Worm (Caenorhabditis elegans): ENCODE measurements around the gene otpl-6.

The otpl-6 gene

ce11 chrV:8525774-8526173 lies at the start of gene otpl-6:
TSS of gene otpl-6 (plus strand) at chrV:8526074.
- TF ChIP-seq hsf-1 (GFP tag; IDR thresholded peaks at IDR 0.05) (no peak), Y79H2A.3 (GFP tag; conservative IDR thresholded peaks at IDR 0.05) (no peak), nhr-120 (GFP tag; IDR thresholded peaks at IDR 0.05) (no peak), ets-4 (GFP tag; optimal IDR thresholded peaks at IDR 0.05) (no peak), chd-7 (tag; optimal IDR thresholded peaks at IDR 0.05) (no peak), attf-5 (GFP tag; optimal IDR thresholded peaks at IDR 0.05) (no peak), lin-26 (GFP tag; IDR thresholded peaks at IDR 0.05) (no peak), sea-2 (GFP tag; IDR thresholded peaks at IDR 0.05) (no peak), B0035.1 (tag; optimal IDR thresholded peaks at IDR 0.05) (no peak), mel-28 (tag; optimal IDR thresholded peaks at IDR 0.05; ENCODE audit: borderline replicate concordance) (no peak), lsl-1 (GFP tag; optimal IDR thresholded peaks at IDR 0.05) (no peak), F52B5.7 (tag; optimal IDR thresholded peaks at IDR 0.05) (no peak), let-607 (tag; optimal IDR thresholded peaks at IDR 0.05) (no peak), F57A8.1 (GFP tag; optimal IDR thresholded peaks at IDR 0.05) (no peak), mes-4 (tag; optimal IDR thresholded peaks at IDR 0.05) (no peak)

DNA sequence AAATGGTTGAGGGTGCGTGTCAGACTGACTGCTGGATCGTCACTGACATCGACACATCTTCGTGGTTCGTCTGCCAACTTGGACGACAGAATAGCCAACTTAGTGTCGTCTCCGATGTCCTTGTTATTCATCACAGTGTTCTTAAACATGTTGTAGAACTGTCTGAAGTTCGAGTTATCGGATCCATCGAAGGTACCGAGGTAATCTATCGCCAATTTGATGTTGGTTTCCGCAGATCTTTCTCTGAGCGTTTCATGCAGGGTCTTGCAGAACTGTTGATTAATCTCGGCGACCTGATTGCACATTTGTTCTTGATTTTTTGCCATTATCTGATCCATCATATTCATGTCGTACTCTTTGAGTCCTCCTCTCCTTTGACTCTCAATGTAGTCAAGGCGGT lies 44.6 kb upstream of the otpl-6 start:
- TF ChIP-seq T07F8.4 (tag; optimal IDR thresholded peaks at IDR 0.05) (no peak), snpc-1.3 (tag; optimal IDR thresholded peaks at IDR 0.05; ENCODE audit: insufficient read depth) (no peak), sdz-38 (tag; optimal IDR thresholded peaks at IDR 0.05) (no peak), hlh-12 (tag; optimal IDR thresholded peaks at IDR 0.05) (no peak), atf-7 (tag; optimal IDR thresholded peaks at IDR 0.05) (no peak), nfya-1 (tag; optimal IDR thresholded peaks at IDR 0.05; ENCODE audit: borderline replicate concordance, insufficient read depth) (no peak), snpc-3.4 (tag; optimal IDR thresholded peaks at IDR 0.05) (no peak), nhr-80 (tag; optimal IDR thresholded peaks at IDR 0.05) (no peak), ceh-27 (GFP tag; optimal IDR thresholded peaks at IDR 0.05) (no peak)

- no peak for TF ChIP-seq hmg-20 (GFP tag; IDR thresholded peaks at IDR 0.05)
- TF ChIP-seq lir-1 (GFP tag; conservative IDR thresholded peaks at IDR 0.05) = no peak
- TF ChIP-seq snpc-3.4 (tag; optimal IDR thresholded peaks at IDR 0.05) = no peak
- TF ChIP-seq F57C9.4 (tag; optimal IDR thresholded peaks at IDR 0.05) = no peak
- TF ChIP-seq hlh-26 (GFP tag; conservative IDR thresholded peaks at IDR 0.05) = no peak
- TF ChIP-seq lag-1 (GFP tag; IDR thresholded peaks at IDR 0.05) = no peak
- no peak for TF ChIP-seq him-1 (tag; optimal IDR thresholded peaks at IDR 0.05)
- no peak for TF ChIP-seq rec-8 (tag; optimal IDR thresholded peaks at IDR 0.05)
- TF ChIP-seq F22D6.2 (tag; optimal IDR thresholded peaks at IDR 0.05) = no peak
- no peak for TF ChIP-seq F23B12.7 (tag; optimal IDR thresholded peaks at IDR 0.05; ENCODE audit: insufficient read depth)
- TF ChIP-seq egl-18 (GFP tag; IDR thresholded peaks at IDR 0.05) = no peak
- TF ChIP-seq ztf-28 (GFP tag; IDR thresholded peaks at IDR 0.05) = no peak
- no peak for TF ChIP-seq let-526 (GFP tag; IDR thresholded peaks at IDR 0.05)
- TF ChIP-seq nfyb-1 (GFP tag; IDR thresholded peaks at IDR 0.05) = no peak
- no peak for TF ChIP-seq ZK185.1 (tag; optimal IDR thresholded peaks at IDR 0.05; ENCODE audit: poor library complexity, severe bottlenecking)
- TF ChIP-seq atf-7 (tag; optimal IDR thresholded peaks at IDR 0.05) = no peak
- TF ChIP-seq T26A5.8 (tag; optimal IDR thresholded peaks at IDR 0.05) = no peak
These were observed 31.5 kb upstream of the otpl-6 start, which contains the start of gene pxn-1 for ce11 chrV:8494260-8494939. TSS of gene pxn-1 (plus strand) at chrV:8494889.

All from whole organism, young adult.